Worm (Caenorhabditis elegans): ENCODE results near the gene T16H12.9.

ce11 chrIII:10090685-10091084 lies 18.4 kb upstream of the T16H12.9 start, which contains the start of gene gtf-2H2C:
- TF ChIP-seq snpc-4 (tag; optimal IDR thresholded peaks at IDR 0.05) (no peak), ama-1 (optimal IDR thresholded peaks at IDR 0.05) (no peak), vab-15 (tag; optimal IDR thresholded peaks at IDR 0.05) (no peak), ztf-11 (tag; optimal IDR thresholded peaks at IDR 0.05) (no peak), ceh-88 (GFP tag; IDR thresholded peaks at IDR 0.05) (no peak), pqm-1 (tag; optimal IDR thresholded peaks at IDR 0.05) (no peak), lin-15B (tag; optimal IDR thresholded peaks at IDR 0.05) (no peak), ceh-82 (tag; optimal IDR thresholded peaks at IDR 0.05) (no peak), nhr-11 (tag; optimal IDR thresholded peaks at IDR 0.05) (no peak), unc-62 (GFP tag; optimal IDR thresholded peaks at IDR 0.05) (no peak), unc-30 (tag; optimal IDR thresholded peaks at IDR 0.05) (no peak), fos-1 (tag; optimal IDR thresholded peaks at IDR 0.05) (no peak), nhr-77 (tag; optimal IDR thresholded peaks at IDR 0.05) (no peak), efl-1 (optimal IDR thresholded peaks at IDR 0.05) (no peak), efl-1 (GFP tag; optimal IDR thresholded peaks at IDR 0.05 in 1 of 2) (no peak)
